Worm (Caenorhabditis elegans): ENCODE data around the gene unc-115.

- TF ChIP-seq ama-1 (optimal IDR thresholded peaks at IDR 0.05) (no peak), sea-1 (GFP tag; conservative IDR thresholded peaks at IDR 0.05) (no peak), tra-4 (tag; optimal IDR thresholded peaks at IDR 0.05) (no peak), B0310.2 (tag; optimal IDR thresholded peaks at IDR 0.05) (no peak), flt-1 (GFP tag; IDR thresholded peaks at IDR 0.05) (no peak), ceh-13 (GFP tag; optimal IDR thresholded peaks at IDR 0.05) (no peak), pes-1 (GFP tag; IDR thresholded peaks at IDR 0.05) (0 out of 2 replicates have a peak, but pooled peaks have one; percentile 44), tbx-11 (GFP tag; IDR thresholded peaks at IDR 0.05) (no peak), tbx-37 (GFP tag; conservative IDR thresholded peaks at IDR 0.05) (no peak), F13C5.2 (tag; optimal IDR thresholded peaks at IDR 0.05) (no peak), aly-1 (tag; optimal IDR thresholded peaks at IDR 0.05) (no peak), ets-7 (tag; optimal IDR thresholded peaks at IDR 0.05) (no peak)
These were observed 7.7 kb downstream of the unc-115 start, which contains the start of gene F09B9.5 for ce11 chrX:10154317-10154942.

Data from whole organism, early embryonic.